Worm (Caenorhabditis elegans) whole organism, L3 larva: Measurements from ENCODE around the gene T24D5.1.

ENCODE experiments used
- R02D3.7 ChIP-seq: fragments of 150-350 bp; optimal IDR thresholded peaks from 2 replicates; lab custom pipeline; 2014; ENCODE audit warnings: missing biosample characterization, missing genetic modification characterization
- aly-2 ChIP-seq: fragments of 150-350 bp; optimal IDR thresholded peaks from 2 replicates; lab custom pipeline; 2014; ENCODE audit warnings: missing biosample characterization, missing genetic modification characterization
- ama-1 ChIP-seq: fragments of 150-350 bp; optimal IDR thresholded peaks from 2 replicates; lab custom pipeline; 2018
- ceh-16 ChIP-seq: sonication (generic microtip); optimal IDR thresholded peaks from 2 replicates; lab custom pipeline; 2017; ENCODE audit warnings: missing biosample characterization, missing genetic modification characterization
- ceh-28 ChIP-seq: fragments of 150-350 bp; optimal IDR thresholded peaks from 2 replicates; lab custom pipeline; 2014; ENCODE audit warnings: missing biosample characterization, missing genetic modification reagents, missing genetic modification characterization
- ceh-82 ChIP-seq: fragments of 150-350 bp; optimal IDR thresholded peaks from 2 replicates; lab custom pipeline; 2014; ENCODE audit warnings: missing biosample characterization, missing genetic modification characterization
- daf-12 ChIP-seq: fragments of 150-350 bp; optimal IDR thresholded peaks from 2 replicates; lab custom pipeline; 2014; ENCODE audit warnings: missing biosample characterization, missing genetic modification reagents, missing genetic modification characterization
- egl-27 ChIP-seq: sonication (generic microtip); optimal IDR thresholded peaks from 4 replicates; lab custom pipeline; 2017; ENCODE audit warnings: missing biosample characterization, missing genetic modification reagents, missing genetic modification characterization
- egl-5 ChIP-seq: fragments of 150-350 bp; optimal IDR thresholded peaks from 2 replicates; lab custom pipeline; 2017; ENCODE audit warnings: missing biosample characterization, missing genetic modification reagents, missing genetic modification characterization, inconsistent platforms
- elt-1 ChIP-seq: fragments of 150-350 bp; optimal IDR thresholded peaks from 2 replicates; lab custom pipeline; 2014; ENCODE audit warnings: missing biosample characterization, missing genetic modification characterization
- elt-3 ChIP-seq, 3 experiments: fragments of 150-350 bp in 1 of 3; sonication (generic microtip) in 2 of 3; optimal IDR thresholded peaks; 2 replicates in 2 of 3; 4 replicates in 1 of 3; lab custom pipeline; 2014 to 2017; ENCODE audit warnings: missing biosample characterization in 3 of 3, missing genetic modification characterization in 3 of 3
- eor-1 ChIP-seq, 2 experiments: fragments of 150-350 bp; optimal IDR thresholded peaks; 2 replicates each; lab custom pipeline; 2014 to 2018; ENCODE audit warnings: missing biosample characterization in 2 of 2, missing genetic modification characterization in 2 of 2
- fos-1 ChIP-seq: fragments of 150-350 bp; optimal IDR thresholded peaks from 2 replicates; lab custom pipeline; 2014; ENCODE audit warnings: missing biosample characterization, missing genetic modification characterization
- jun-1 ChIP-seq: fragments of 150-350 bp; optimal IDR thresholded peaks from 2 replicates; lab custom pipeline; 2014; ENCODE audit warnings: missing biosample characterization, missing genetic modification reagents, missing genetic modification characterization
- lin-39 ChIP-seq: fragments of 150-350 bp; optimal IDR thresholded peaks from 2 replicates; lab custom pipeline; 2018; ENCODE audit warnings: missing biosample characterization, missing genetic modification reagents, missing genetic modification characterization
- lsy-12 ChIP-seq: sonication (generic microtip); optimal IDR thresholded peaks from 2 replicates; lab custom pipeline; 2016; ENCODE audit warnings: mild to moderate bottlenecking, missing genetic modification characterization, missing compliant biosample characterization
- mdl-1 ChIP-seq: fragments of 150-350 bp; optimal IDR thresholded peaks from 2 replicates; lab custom pipeline; 2014; ENCODE audit warnings: missing biosample characterization, missing genetic modification characterization
- mml-1 ChIP-seq: fragments of 150-350 bp; sonication (generic microtip); optimal IDR thresholded peaks from 3 replicates; lab custom pipeline; 2014; ENCODE audit warnings: missing biosample characterization, missing genetic modification characterization
- nfya-1 ChIP-seq: sonication (generic microtip); optimal IDR thresholded peaks from 2 replicates; lab custom pipeline; 2017; ENCODE audit warnings: missing genetic modification characterization, mild to moderate bottlenecking, missing compliant biosample characterization, antibody characterized with exemption, moderate library complexity; ENCODE audit not compliant: insufficient read depth
- nhr-11 ChIP-seq: fragments of 150-350 bp; optimal IDR thresholded peaks from 2 replicates; lab custom pipeline; 2014; ENCODE audit warnings: missing biosample characterization, missing genetic modification characterization
- nhr-12 ChIP-seq: fragments of 150-350 bp; optimal IDR thresholded peaks from 2 replicates; lab custom pipeline; 2014; ENCODE audit warnings: missing biosample characterization, missing genetic modification characterization
- nhr-23 ChIP-seq: fragments of 150-350 bp; optimal IDR thresholded peaks from 2 replicates; lab custom pipeline; 2014; ENCODE audit warnings: missing biosample characterization, missing genetic modification reagents, missing genetic modification characterization
- nhr-237 ChIP-seq: fragments of 150-350 bp; optimal IDR thresholded peaks from 2 replicates; lab custom pipeline; 2014; ENCODE audit warnings: missing biosample characterization, missing genetic modification characterization
- nhr-25 ChIP-seq: sonication (generic microtip); optimal IDR thresholded peaks from 2 replicates; lab custom pipeline; 2017; ENCODE audit warnings: missing biosample characterization, missing genetic modification characterization
- nhr-28 ChIP-seq: fragments of 150-350 bp; optimal IDR thresholded peaks from 2 replicates; lab custom pipeline; 2014; ENCODE audit warnings: missing biosample characterization, missing genetic modification characterization
- nhr-67 ChIP-seq: fragments of 150-350 bp; optimal IDR thresholded peaks from 2 replicates; lab custom pipeline; 2014; ENCODE audit warnings: missing biosample characterization, missing genetic modification characterization
- nhr-76 ChIP-seq: fragments of 150-350 bp; sonication (generic microtip); optimal IDR thresholded peaks from 5 replicates; lab custom pipeline; 2014; ENCODE audit warnings: missing biosample characterization, missing genetic modification characterization
- nhr-77 ChIP-seq: fragments of 150-350 bp; optimal IDR thresholded peaks from 2 replicates; lab custom pipeline; 2014; ENCODE audit warnings: missing biosample characterization, missing genetic modification characterization
- pha-4 ChIP-seq: fragments of 150-350 bp; optimal IDR thresholded peaks from 2 replicates; lab custom pipeline; 2014; ENCODE audit warnings: missing biosample characterization, missing genetic modification reagents, missing genetic modification characterization
- snpc-4 ChIP-seq: fragments of 150-350 bp; optimal IDR thresholded peaks from 2 replicates; lab custom pipeline; 2014; ENCODE audit warnings: missing biosample characterization, missing genetic modification characterization
- tbx-2 ChIP-seq: sonication (generic microtip); optimal IDR thresholded peaks from 2 replicates; lab custom pipeline; 2016; ENCODE audit warnings: mild to moderate bottlenecking, missing genetic modification characterization, missing compliant biosample characterization
- unc-39 ChIP-seq: sonication (generic microtip); optimal IDR thresholded peaks from 4 replicates; lab custom pipeline; 2017; ENCODE audit warnings: missing biosample characterization, missing genetic modification characterization
- unc-62 ChIP-seq: fragments of 150-350 bp; sonication (generic microtip); optimal IDR thresholded peaks from 4 replicates; lab custom pipeline; 2014; ENCODE audit warnings: missing biosample characterization, missing genetic modification reagents, missing genetic modification characterization
- zag-1 ChIP-seq: fragments of 150-350 bp; optimal IDR thresholded peaks from 2 replicates; lab custom pipeline; 2014; ENCODE audit warnings: missing biosample characterization, missing genetic modification characterization
- ztf-11 ChIP-seq: fragments of 150-350 bp; optimal IDR thresholded peaks from 2 replicates; lab custom pipeline; 2014; ENCODE audit warnings: missing biosample characterization, missing genetic modification characterization
- ztf-4 ChIP-seq: fragments of 150-350 bp; optimal IDR thresholded peaks from 2 replicates; lab custom pipeline; 2014; ENCODE audit warnings: missing biosample characterization, missing genetic modification characterization

The T24D5.1 gene

DNA sequence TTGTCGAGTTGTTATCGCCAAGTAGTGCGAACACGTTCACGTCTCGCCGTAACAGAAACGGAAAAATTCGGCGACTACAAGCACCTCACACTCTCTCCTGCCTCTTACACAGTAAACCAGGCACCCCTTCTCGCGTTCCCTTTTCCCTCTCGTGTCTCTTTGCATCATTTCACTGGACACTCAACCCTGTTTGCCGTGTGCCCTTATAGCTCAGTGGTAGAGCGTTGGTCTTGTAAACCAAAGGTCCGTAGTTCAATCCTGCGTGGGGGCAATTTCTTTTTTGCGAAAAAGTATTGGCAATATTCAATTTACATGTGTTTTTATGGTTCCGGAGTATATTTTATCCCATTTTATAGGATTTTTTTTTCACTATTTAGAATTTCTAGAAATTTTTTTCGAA lies 11.0 kb upstream of the T24D5.1 start (continued):
- no peak for TF ChIP-seq nhr-77
- no peak for TF ChIP-seq ztf-11 (tag; lab: Kevin White, UChicago)
- peak; percentile 40 for TF ChIP-seq lin-39 (tag; lab: Kevin White, UChicago)
- TF ChIP-seq elt-3 (tag; optimal IDR thresholded peaks at IDR 0.05; lab: Kevin White, UChicago), result no peak
- TF ChIP-seq aly-2 (tag; lab: Kevin White, UChicago), result no peak
- TF ChIP-seq mdl-1 (tag; lab: Kevin White, UChicago), result no peak
- TF ChIP-seq elt-1 (tag; lab: Kevin White, UChicago), result no peak
- TF ChIP-seq daf-12 (tag; lab: Kevin White, UChicago), result no peak
- TF ChIP-seq unc-62 (GFP tag; lab: Kevin White, UChicago), result no peak
- TF ChIP-seq nhr-28 (tag; lab: Kevin White, UChicago), result no peak
- peak; percentile 15 for TF ChIP-seq ceh-28
- no peak for TF ChIP-seq unc-39 (tag; lab: Kevin White, UChicago)

DNA sequence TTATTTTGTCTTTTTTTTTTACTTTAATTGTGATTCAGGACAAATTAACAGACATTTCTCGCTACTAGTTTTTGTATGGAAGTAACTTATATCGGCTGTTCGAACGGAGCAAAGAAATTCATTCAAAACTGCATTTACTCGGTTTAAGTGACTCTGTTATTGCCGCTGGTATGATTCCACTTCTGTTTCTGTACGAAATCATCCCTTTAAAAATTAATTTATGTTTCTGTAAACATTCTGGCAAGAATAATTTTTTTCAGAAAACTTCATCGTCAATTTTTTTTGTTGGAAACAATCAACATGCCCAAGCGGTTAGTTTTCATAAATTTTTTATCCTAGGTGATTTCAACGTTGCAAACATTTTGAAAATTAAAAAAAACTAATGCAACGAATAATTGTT lies 5.2 kb downstream of the T24D5.1 start, which contains the start of gene T24D5.3:
Gene T24D5.3, plus strand, starts transcription at position 301 of the 400 bp plus-strand sequence.
- TF ChIP-seq ceh-16 (tag; lab: Kevin White, UChicago), result no peak
- no peak for TF ChIP-seq nhr-237
- TF ChIP-seq daf-12 (tag; lab: Kevin White, UChicago), result no peak
- TF ChIP-seq lin-39 (tag; lab: Kevin White, UChicago), result no peak
- no peak for TF ChIP-seq mdl-1 (tag; lab: Kevin White, UChicago)
- no peak for TF ChIP-seq nhr-67 (tag; lab: Kevin White, UChicago)
- no peak for TF ChIP-seq nhr-77
- no peak for TF ChIP-seq nhr-25 (tag; lab: Kevin White, UChicago)
- TF ChIP-seq nhr-23 (tag; lab: Kevin White, UChicago), result no peak
- TF ChIP-seq nhr-12 (tag; lab: Kevin White, UChicago), result no peak

DNA sequence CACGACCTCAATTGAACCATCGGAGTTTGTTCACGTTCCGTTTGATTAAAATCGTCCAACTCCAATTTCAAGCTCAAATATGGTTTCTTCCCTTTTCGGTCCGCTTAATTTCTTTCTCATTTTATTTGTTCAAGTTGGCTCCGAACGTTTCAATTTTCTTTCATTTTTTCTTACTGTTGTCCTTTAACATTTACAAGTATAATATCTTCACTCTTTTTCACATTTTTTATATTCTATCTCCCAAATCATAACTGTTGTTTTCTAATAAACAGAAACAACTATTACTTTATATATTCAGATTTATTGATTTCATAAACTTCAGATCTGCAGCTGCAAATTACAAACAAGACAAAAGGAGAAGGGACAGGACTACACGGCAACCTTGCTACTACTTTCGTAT lies 8.9 kb downstream of the T24D5.1 start:
- TF ChIP-seq snpc-4 (tag; lab: Kevin White, UChicago), result no peak
- no peak for TF ChIP-seq elt-1 (tag; lab: Kevin White, UChicago)
- TF ChIP-seq unc-39 (tag; lab: Kevin White, UChicago), result no peak
- no peak for TF ChIP-seq nhr-11
- no peak for TF ChIP-seq aly-2 (tag; lab: Kevin White, UChicago)
- no peak for TF ChIP-seq ceh-16 (tag; lab: Kevin White, UChicago)
- TF ChIP-seq nhr-25 (tag; lab: Kevin White, UChicago), result no peak
- no peak for TF ChIP-seq nhr-23 (tag; lab: Kevin White, UChicago)

DNA sequence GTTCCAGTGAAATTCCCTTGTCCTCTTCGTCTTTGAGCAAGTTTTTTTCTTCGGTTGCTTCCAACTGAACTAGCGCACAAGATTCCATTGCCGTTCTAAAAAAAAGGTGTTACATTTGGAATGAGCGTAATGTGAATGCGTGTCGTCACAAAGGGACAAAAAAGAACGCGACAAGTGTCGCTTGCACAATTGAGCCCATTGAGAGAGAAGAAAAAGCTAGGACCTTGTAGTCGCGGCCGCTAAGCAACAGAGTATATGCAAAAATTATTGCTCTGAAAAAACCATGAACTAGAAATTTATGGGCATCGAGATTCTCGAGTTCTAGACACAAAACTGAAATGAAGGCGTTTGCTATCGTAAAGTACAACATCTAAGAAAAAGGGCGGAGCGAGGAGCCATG lies 11.8 kb downstream of the T24D5.1 start, which contains the start of gene T24D5.2:
Gene T24D5.2, minus strand, starts transcription at position 101 of the 400 bp plus-strand sequence.
- TF ChIP-seq pha-4 (tag; lab: Kevin White, UChicago) (no peak), fos-1 (no peak), R02D3.7 (tag; lab: Kevin White, UChicago) (no peak), tbx-2 (no peak), ceh-82 (tag; lab: Kevin White, UChicago) (no peak), egl-5 (tag; lab: Kevin White, UChicago) (no peak), jun-1 (tag; lab: Kevin White, UChicago) (no peak)

DNA sequence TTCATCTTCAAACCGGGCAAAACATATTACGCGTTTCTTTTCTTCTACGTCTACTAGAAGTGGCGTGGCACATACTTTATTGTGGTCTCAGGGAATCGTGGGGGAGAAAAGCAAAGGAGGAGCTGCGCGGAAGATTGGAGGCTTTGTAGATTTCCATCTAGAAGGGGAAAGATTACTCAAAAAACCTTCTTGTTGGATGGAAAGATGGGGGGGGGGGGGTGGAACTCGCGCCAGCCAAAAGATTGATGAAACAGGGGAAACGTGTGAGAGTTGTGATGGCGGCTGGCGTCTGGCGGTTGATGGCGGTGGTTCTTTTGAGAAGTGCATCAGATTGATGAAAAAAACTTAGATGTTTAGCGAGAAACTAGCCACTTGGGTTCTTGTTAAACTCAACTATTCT lies 14.9 kb downstream of the T24D5.1 start:
- TF ChIP-seq ceh-16 (tag; lab: Kevin White, UChicago), result no peak
- TF ChIP-seq lin-39 (tag; lab: Kevin White, UChicago), result peak; percentile 30
- peak; percentile 16 for TF ChIP-seq nfya-1 (tag; lab: Kevin White, UChicago)
- no peak for TF ChIP-seq ama-1 (lab: Kevin White, UChicago)
- TF ChIP-seq elt-1 (tag; lab: Kevin White, UChicago), result peak; percentile 52

DNA sequence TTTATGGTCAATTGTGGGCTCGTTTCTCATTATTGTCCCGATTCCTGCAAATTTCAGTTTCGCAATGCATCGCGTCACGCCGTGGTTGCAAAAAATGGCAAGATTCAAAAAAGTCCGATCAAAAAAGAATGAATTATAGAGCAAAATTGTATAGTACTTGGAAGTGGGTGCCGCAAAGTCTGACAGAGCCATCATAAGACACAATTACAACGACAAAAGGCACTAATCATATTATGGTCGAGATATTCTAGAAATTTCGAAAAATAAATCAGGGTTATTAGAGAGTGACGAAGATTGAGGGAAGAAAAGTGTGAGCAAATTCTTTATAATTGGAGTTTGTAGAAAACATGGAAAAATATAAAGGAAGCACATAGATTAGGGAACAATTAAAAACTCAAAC lies 20.6 kb downstream of the T24D5.1 start:
- TF ChIP-seq lsy-12 (no peak), aly-2 (tag; lab: Kevin White, UChicago) (no peak), mdl-1 (tag; lab: Kevin White, UChicago) (no peak), ztf-11 (tag; lab: Kevin White, UChicago) (no peak), ztf-4 (tag; lab: Kevin White, UChicago) (no peak), eor-1 (tag; optimal IDR thresholded peaks at IDR 0.05; lab: Kevin White, UChicago) (no peak), nhr-25 (tag; lab: Kevin White, UChicago) (no peak), nhr-23 (tag; lab: Kevin White, UChicago) (no peak), ama-1 (lab: Kevin White, UChicago) (no peak), unc-62 (GFP tag; lab: Kevin White, UChicago) (no peak), mml-1 (tag; lab: Kevin White, UChicago) (no peak), lin-39 (tag; lab: Kevin White, UChicago) (no peak), egl-27 (tag; lab: Kevin White, UChicago) (no peak), zag-1 (tag; lab: Kevin White, UChicago) (no peak), nhr-237 (no peak), unc-39 (tag; lab: Kevin White, UChicago) (no peak), nhr-76 (tag; lab: Kevin White, UChicago) (no peak), nhr-11 (no peak)
